Worm (Caenorhabditis elegans): ENCODE data around the gene Y39A1A.22.

Y39A1A.22 gene

DNA sequence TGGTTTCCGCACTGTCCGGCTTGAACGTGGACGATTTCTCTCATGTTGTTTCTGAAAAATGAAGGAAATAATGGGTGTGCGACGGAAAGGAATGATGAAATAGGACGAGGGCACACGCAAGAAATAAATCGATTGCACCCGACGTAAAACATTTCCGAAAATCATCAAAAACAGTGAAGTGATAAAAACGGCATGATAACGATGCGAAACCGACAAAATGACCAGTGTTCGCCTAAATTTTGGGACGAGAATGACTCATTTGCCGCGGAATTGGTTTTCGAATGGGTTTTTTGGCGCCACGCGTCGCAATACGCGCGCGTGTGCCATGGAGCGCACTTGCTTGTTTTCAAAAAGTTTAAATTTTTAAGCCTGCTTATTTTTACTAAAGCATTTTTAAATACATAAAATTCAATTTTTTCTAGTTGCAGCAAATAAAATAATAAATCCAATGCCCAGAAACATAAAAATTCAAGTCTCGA lies 35.6 kb upstream of the Y39A1A.22 start, which contains the start of the genes tbb-1 and rib-2 (continued):
- no peak for TF ChIP-seq nhr-76 (tag; optimal IDR thresholded peaks at IDR 0.05)
- TF ChIP-seq vab-7 (GFP tag; IDR thresholded peaks at IDR 0.05) = no peak
- no peak for TF ChIP-seq mxl-2 (GFP tag; conservative IDR thresholded peaks at IDR 0.05)
- 0 out of 2 replicates have a peak, but pooled peaks have one; percentile 53 for TF ChIP-seq nhr-42 (GFP tag; IDR thresholded peaks at IDR 0.05)
- no peak for TF ChIP-seq ceh-32 (tag; optimal IDR thresholded peaks at IDR 0.05; ENCODE audit: poor library complexity)
- peak; percentile 13 for TF ChIP-seq zfp-2 (tag; optimal IDR thresholded peaks at IDR 0.05)
- TF ChIP-seq hlh-30 (tag; optimal IDR thresholded peaks at IDR 0.05; ENCODE audit: insufficient read depth) = peak; percentile 88
- peak; percentile 95 for TF ChIP-seq unc-130 (GFP tag; optimal IDR thresholded peaks at IDR 0.05)
- TF ChIP-seq Y105C5A.15 (GFP tag; IDR thresholded peaks at IDR 0.05) = no peak
- no peak for TF ChIP-seq ctbp-1 (GFP tag; IDR thresholded peaks at IDR 0.05)
- TF ChIP-seq nhr-111 (GFP tag; optimal IDR thresholded peaks at IDR 0.05) = no peak
- no peak for TF ChIP-seq F37D6.2 (tag; optimal IDR thresholded peaks at IDR 0.05)
- no peak for TF ChIP-seq Y75B8A.6 (GFP tag; IDR thresholded peaks at IDR 0.05)
- TF ChIP-seq mep-1 (tag; optimal IDR thresholded peaks at IDR 0.05) = peak; percentile 86
- TF ChIP-seq ceh-62 (tag; optimal IDR thresholded peaks at IDR 0.05) = no peak
- peak in 1 of 2 experiments; percentile 20 for TF ChIP-seq unc-62 (GFP tag; optimal IDR thresholded peaks at IDR 0.05 in 1 of 2)
- no peak for TF ChIP-seq unc-62 (tag; optimal IDR thresholded peaks at IDR 0.05)
- 0 out of 2 replicates have a peak, but pooled peaks have one; percentile 18 for TF ChIP-seq ceh-20 (GFP tag; IDR thresholded peaks at IDR 0.05)
- no peak for TF ChIP-seq F10B5.3 (tag; optimal IDR thresholded peaks at IDR 0.05)
- TF ChIP-seq ces-1 (GFP tag; optimal IDR thresholded peaks at IDR 0.05) = no peak
- peak; percentile 83; the same call in 1 of the 2 replicates for TF ChIP-seq madf-9 (GFP tag; conservative IDR thresholded peaks at IDR 0.05)
- TF ChIP-seq zip-2 (tag; optimal IDR thresholded peaks at IDR 0.05) = no peak
- no peak; the same call in 1 of the 2 replicates for TF ChIP-seq set-16 (GFP tag; IDR thresholded peaks at IDR 0.05)
- peak; percentile 89 for TF ChIP-seq F49E8.2 (tag; optimal IDR thresholded peaks at IDR 0.05; ENCODE audit: borderline replicate concordance)
- no peak for TF ChIP-seq duxl-1 (tag; optimal IDR thresholded peaks at IDR 0.05; ENCODE audit: poor library complexity)
- peak; percentile 68 for TF ChIP-seq nhr-10 (tag; optimal IDR thresholded peaks at IDR 0.05)
- no peak for TF ChIP-seq sdz-12 (GFP tag; optimal IDR thresholded peaks at IDR 0.05)
- peak; percentile 94 for TF ChIP-seq dmd-6 (GFP tag; IDR thresholded peaks at IDR 0.05)
- peak; percentile 24 for TF ChIP-seq lin-15B (tag; optimal IDR thresholded peaks at IDR 0.05)
- TF ChIP-seq jun-1 (tag; optimal IDR thresholded peaks at IDR 0.05) = peak; percentile 39
- TF ChIP-seq madf-5 (GFP tag; IDR thresholded peaks at IDR 0.05) = no peak
- no peak for TF ChIP-seq tag-97 (GFP tag; IDR thresholded peaks at IDR 0.05)
- TF ChIP-seq spr-3 (GFP tag; optimal IDR thresholded peaks at IDR 0.05) = no peak
- TF ChIP-seq F44E2.7 (GFP tag; IDR thresholded peaks at IDR 0.05) = 0 out of 2 replicates have a peak, but pooled peaks have one; percentile 27
- peak; percentile 90 for TF ChIP-seq mxl-3 (GFP tag; optimal IDR thresholded peaks at IDR 0.05)
- 0 out of 2 replicates have a peak, but pooled peaks have one; percentile 48 for TF ChIP-seq snpc-1.2 (GFP tag; IDR thresholded peaks at IDR 0.05)
- no peak for TF ChIP-seq ztf-7 (tag; optimal IDR thresholded peaks at IDR 0.05)
- TF ChIP-seq Y5F2A.4 (GFP tag; optimal IDR thresholded peaks at IDR 0.05) = no peak
- no peak for TF ChIP-seq ztf-11 (tag; optimal IDR thresholded peaks at IDR 0.05)
- TF ChIP-seq ceh-82 (tag; optimal IDR thresholded peaks at IDR 0.05) = no peak
- TF ChIP-seq aha-1 (tag) = peak; percentile 89
- peak; percentile 69 for TF ChIP-seq zfp-3 (GFP tag; conservative IDR thresholded peaks at IDR 0.05)
- peak; percentile 18 for TF ChIP-seq spr-1 (tag; optimal IDR thresholded peaks at IDR 0.05)
- TF ChIP-seq fkh-10 (GFP tag; optimal IDR thresholded peaks at IDR 0.05) = no peak
- TF ChIP-seq R02D3.7 (tag; optimal IDR thresholded peaks at IDR 0.05) = no peak
- no peak for TF ChIP-seq ama-1 (optimal IDR thresholded peaks at IDR 0.05)
- TF ChIP-seq nhr-6 (tag; optimal IDR thresholded peaks at IDR 0.05) = peak; percentile 78
- peak; percentile 68; the same call in 1 of the 2 replicates for TF ChIP-seq nhr-41 (GFP tag; IDR thresholded peaks at IDR 0.05)
- TF ChIP-seq arid-1 (GFP tag; conservative IDR thresholded peaks at IDR 0.05) = peak; percentile 77
- no peak for TF ChIP-seq attf-4 (tag; optimal IDR thresholded peaks at IDR 0.05)
- no peak for TF ChIP-seq zip-11 (GFP tag; IDR thresholded peaks at IDR 0.05)
- 0 out of 2 replicates have a peak, but pooled peaks have one; percentile 39 for TF ChIP-seq mdt-29 (GFP tag; IDR thresholded peaks at IDR 0.05)

Measured in whole organism, L4 larva.